Worm (Caenorhabditis elegans): Measurements from ENCODE around the gene bus-18.

The bus-18 gene

DNA sequence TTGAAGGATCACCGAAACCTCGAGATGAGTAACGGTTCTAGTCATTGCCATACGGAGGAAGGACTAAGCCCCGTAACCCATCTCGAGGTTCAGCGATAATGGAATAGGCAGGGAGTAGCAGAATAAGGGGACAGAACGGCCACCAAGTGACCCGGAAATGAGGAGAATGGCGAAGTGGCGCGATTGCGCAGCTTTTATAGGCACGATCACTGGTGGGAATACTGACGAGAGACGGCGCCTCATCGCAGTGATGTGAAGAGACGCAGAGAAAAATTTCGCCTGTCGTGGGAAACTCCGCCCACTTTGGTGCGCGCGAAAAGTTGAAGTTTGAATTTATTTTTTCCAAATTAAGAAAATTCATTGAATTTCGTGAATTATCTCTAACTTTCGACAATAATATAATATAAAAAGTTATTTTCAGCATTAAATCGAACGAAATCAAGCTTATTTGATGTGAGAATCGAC, 3.4 kb upstream of the bus-18 start, which contains the start of gene F55A11.4 (continued):
- TF ChIP-seq ztf-11 (tag; optimal IDR thresholded peaks at IDR 0.05) (no peak), ets-5 (GFP tag; IDR thresholded peaks at IDR 0.05) (no peak), unc-62 (GFP tag; optimal IDR thresholded peaks at IDR 0.05) (no peak), alr-1 (tag; optimal IDR thresholded peaks at IDR 0.05; ENCODE audit: borderline replicate concordance) (no peak), lin-39 (tag; optimal IDR thresholded peaks at IDR 0.05) (no peak), efl-3 (GFP tag; optimal IDR thresholded peaks at IDR 0.05) (no peak), nhr-85 (tag) (peak; percentile 52), C04F5.9 (tag; optimal IDR thresholded peaks at IDR 0.05) (no peak), C34B4.2 (tag; optimal IDR thresholded peaks at IDR 0.05) (no peak), pag-3 (tag; optimal IDR thresholded peaks at IDR 0.05; ENCODE audit: borderline replicate concordance, insufficient read depth) (no peak), dpl-1 (GFP tag; optimal IDR thresholded peaks at IDR 0.05) (peak; percentile 27 to 48 (median 46)), dsc-1 (tag; optimal IDR thresholded peaks at IDR 0.05) (no peak)

- peak; percentile 32 for TF ChIP-seq mep-1 (tag; optimal IDR thresholded peaks at IDR 0.05)
- TF ChIP-seq lin-14 (GFP tag; optimal IDR thresholded peaks at IDR 0.05), result peak; percentile 45
- no peak for TF ChIP-seq ceh-90 (tag; optimal IDR thresholded peaks at IDR 0.05)
- peak in 1 of 2 experiments; percentile 40 for TF ChIP-seq lsy-2 (tag; optimal IDR thresholded peaks at IDR 0.05)
- TF ChIP-seq elt-3 (tag; optimal IDR thresholded peaks at IDR 0.05), result peak in 1 of 6 experiments; percentile 13
- TF ChIP-seq blmp-1 (tag; optimal IDR thresholded peaks at IDR 0.05), result peak; percentile 54
- TF ChIP-seq nhr-85 (tag), result peak; percentile 68
- no peak for TF ChIP-seq nhr-71 (tag; optimal IDR thresholded peaks at IDR 0.05)
Measured at ce11 chrV:11773934-11774333, 414 bp downstream of the bus-18 start.

DNA sequence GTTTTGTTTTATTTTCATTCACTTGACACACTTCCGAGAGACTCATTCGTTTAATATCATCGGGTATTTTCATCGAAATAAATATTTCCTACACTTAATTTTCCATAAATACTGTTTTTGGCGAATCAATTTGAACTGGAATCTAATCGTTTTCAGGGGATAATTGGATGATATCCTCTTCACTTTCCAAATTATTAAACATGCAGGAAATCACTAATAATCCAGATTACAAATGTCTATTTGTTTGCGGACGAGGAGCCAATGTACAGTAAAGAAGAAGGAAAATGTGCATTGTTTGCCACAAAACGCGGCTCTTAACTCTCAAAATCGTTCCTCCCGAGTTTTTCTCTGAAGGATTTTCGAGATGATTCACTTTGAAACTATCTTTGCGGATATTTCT, 3.0 kb downstream of the bus-18 start, which contains the start of gene F55A11.6:
F55A11.6 (plus strand) TSS at position 301 of the 400 bp plus-strand sequence.
- TF ChIP-seq aha-1 (tag; optimal IDR thresholded peaks at IDR 0.05) (no peak), ceh-88 (GFP tag; IDR thresholded peaks at IDR 0.05) (no peak), alr-1 (tag; optimal IDR thresholded peaks at IDR 0.05; ENCODE audit: borderline replicate concordance) (no peak), fkh-10 (GFP tag; optimal IDR thresholded peaks at IDR 0.05) (no peak), isw-1 (GFP tag; IDR thresholded peaks at IDR 0.05) (no peak), tbx-2 (tag; optimal IDR thresholded peaks at IDR 0.05) (no peak), mdl-1 (tag; optimal IDR thresholded peaks at IDR 0.05) (no peak), nhr-47 (tag; optimal IDR thresholded peaks at IDR 0.05) (no peak), nhr-76 (tag; optimal IDR thresholded peaks at IDR 0.05) (no peak), ceh-90 (tag; optimal IDR thresholded peaks at IDR 0.05) (no peak), mep-1 (tag; optimal IDR thresholded peaks at IDR 0.05) (no peak), mab-9 (GFP tag; IDR thresholded peaks at IDR 0.05) (no peak), lin-39 (tag; optimal IDR thresholded peaks at IDR 0.05) (no peak), sup-37 (GFP tag; optimal IDR thresholded peaks at IDR 0.05) (no peak)

- TF ChIP-seq nhr-71 (tag; optimal IDR thresholded peaks at IDR 0.05) (peak; percentile 48), ama-1 (optimal IDR thresholded peaks at IDR 0.05) (no peak), zip-4 (GFP tag; optimal IDR thresholded peaks at IDR 0.05) (no peak), mdl-1 (tag; optimal IDR thresholded peaks at IDR 0.05) (peak in 1 of 2 experiments; percentile 26), mef-2 (tag; optimal IDR thresholded peaks at IDR 0.05) (no peak), efl-1 (optimal IDR thresholded peaks at IDR 0.05) (no peak), efl-1 (GFP tag; optimal IDR thresholded peaks at IDR 0.05 in 1 of 2) (no peak), unc-98 (GFP tag; IDR thresholded peaks at IDR 0.05) (no peak), ztf-11 (tag; optimal IDR thresholded peaks at IDR 0.05) (no peak), aha-1 (tag; optimal IDR thresholded peaks at IDR 0.05) (no peak), hlh-4 (tag; optimal IDR thresholded peaks at IDR 0.05) (no peak), pqm-1 (tag; optimal IDR thresholded peaks at IDR 0.05) (no peak), unc-30 (tag; optimal IDR thresholded peaks at IDR 0.05) (no peak), nhr-47 (tag; optimal IDR thresholded peaks at IDR 0.05) (no peak), mab-9 (GFP tag; IDR thresholded peaks at IDR 0.05) (no peak), sup-37 (GFP tag; optimal IDR thresholded peaks at IDR 0.05) (no peak), lsy-2 (tag; optimal IDR thresholded peaks at IDR 0.05) (peak in 1 of 2 experiments; percentile 37), blmp-1 (tag; optimal IDR thresholded peaks at IDR 0.05) (peak; percentile 69), fkh-10 (GFP tag; optimal IDR thresholded peaks at IDR 0.05) (no peak), elt-3 (tag; optimal IDR thresholded peaks at IDR 0.05) (peak in 5 of 6 experiments; percentile 5 to 57 (median 11)), fkh-8 (tag; optimal IDR thresholded peaks at IDR 0.05) (no peak), lin-14 (GFP tag; optimal IDR thresholded peaks at IDR 0.05) (peak; percentile 81), sox-4 (tag; optimal IDR thresholded peaks at IDR 0.05) (no peak), irx-1 (tag; optimal IDR thresholded peaks at IDR 0.05) (no peak), elt-2 (tag; optimal IDR thresholded peaks at IDR 0.05) (no peak), skn-1 (tag; optimal IDR thresholded peaks at IDR 0.05) (no peak), dsc-1 (tag; optimal IDR thresholded peaks at IDR 0.05) (no peak), unc-130 (tag; optimal IDR thresholded peaks at IDR 0.05) (no peak), dpl-1 (GFP tag; optimal IDR thresholded peaks at IDR 0.05) (no peak), hpl-2 (GFP tag; optimal IDR thresholded peaks at IDR 0.05) (no peak)
Measured at ce11 chrV:11777846-11778245, 4.3 kb downstream of the bus-18 start.

Measured in whole organism, L1 larva.